Fruit fly (Drosophila melanogaster): Measurements from ENCODE around the gene CheB98a.
A peak's percentile ranks its signal among the peaks of the same experiment; 100 is the strongest.

CheB98a gene

DNA sequence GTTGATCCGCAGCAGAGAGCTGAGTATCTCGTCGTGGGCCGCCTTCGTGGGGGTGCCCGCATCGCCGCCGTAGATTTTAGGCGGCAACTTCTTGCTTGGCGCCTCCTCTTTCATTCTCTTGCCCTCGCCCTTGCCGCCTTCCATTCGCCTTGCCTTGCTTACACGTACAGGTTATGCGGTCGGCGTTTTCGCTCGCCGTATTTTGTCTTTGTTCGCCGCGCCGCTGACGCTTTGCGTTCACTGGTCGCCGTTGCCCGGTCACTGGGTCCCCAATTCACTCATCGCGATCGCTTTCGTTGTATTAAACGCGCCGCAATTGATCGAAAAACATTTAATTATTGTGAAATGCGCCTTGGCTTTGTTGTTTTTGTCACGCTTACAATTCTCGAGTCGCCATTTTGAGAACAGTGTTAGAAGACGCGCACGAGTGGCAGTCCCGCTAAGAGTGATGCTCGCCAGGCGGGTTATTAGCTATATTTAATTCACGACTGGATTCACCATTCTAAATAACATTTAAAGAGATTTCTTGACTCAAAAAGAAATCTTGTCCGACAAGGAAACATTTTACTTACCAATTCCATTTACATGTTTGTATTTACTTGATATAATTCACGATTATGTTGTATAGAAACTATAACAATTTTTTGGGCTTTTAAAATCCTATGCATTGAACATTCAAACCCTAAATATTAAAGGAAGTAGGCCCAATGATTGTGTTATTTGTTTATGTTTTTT is 4.6 kb downstream of the CheB98a start, which contains the start of gene wdn:
wdn (minus strand) TSS at position 396 of the 735 bp plus-strand sequence.
- TF ChIP-seq Hr78 (GFP tag; optimal IDR thresholded peaks at IDR 0.05): no peak
- peak; percentile 6 for TF ChIP-seq HLH106 (tag; optimal IDR thresholded peaks at IDR 0.05)
- TF ChIP-seq Rel (GFP tag; optimal IDR thresholded peaks at IDR 0.05): no peak
- no peak for TF ChIP-seq Rel (tag; optimal IDR thresholded peaks at IDR 0.05)
- peak; percentile 43 for TF ChIP-seq woc (GFP tag; optimal IDR thresholded peaks at IDR 0.05)
- TF ChIP-seq psq (GFP tag; optimal IDR thresholded peaks at IDR 0.05): no peak
- peak; percentile 95 for TF ChIP-seq Myc (optimal IDR thresholded peaks at IDR 0.05)
- TF ChIP-seq h (GFP tag; optimal IDR thresholded peaks at IDR 0.05): no peak
- no peak for TF ChIP-seq Vsx2 (GFP tag; optimal IDR thresholded peaks at IDR 0.05; ENCODE audit: partially characterized antibody)
- no peak for TF ChIP-seq Jra (GFP tag; optimal IDR thresholded peaks at IDR 0.05)
- no peak for TF ChIP-seq GATAd (GFP tag; optimal IDR thresholded peaks at IDR 0.05)
- no peak for TF ChIP-seq OdsH (GFP tag; optimal IDR thresholded peaks at IDR 0.05)

DNA sequence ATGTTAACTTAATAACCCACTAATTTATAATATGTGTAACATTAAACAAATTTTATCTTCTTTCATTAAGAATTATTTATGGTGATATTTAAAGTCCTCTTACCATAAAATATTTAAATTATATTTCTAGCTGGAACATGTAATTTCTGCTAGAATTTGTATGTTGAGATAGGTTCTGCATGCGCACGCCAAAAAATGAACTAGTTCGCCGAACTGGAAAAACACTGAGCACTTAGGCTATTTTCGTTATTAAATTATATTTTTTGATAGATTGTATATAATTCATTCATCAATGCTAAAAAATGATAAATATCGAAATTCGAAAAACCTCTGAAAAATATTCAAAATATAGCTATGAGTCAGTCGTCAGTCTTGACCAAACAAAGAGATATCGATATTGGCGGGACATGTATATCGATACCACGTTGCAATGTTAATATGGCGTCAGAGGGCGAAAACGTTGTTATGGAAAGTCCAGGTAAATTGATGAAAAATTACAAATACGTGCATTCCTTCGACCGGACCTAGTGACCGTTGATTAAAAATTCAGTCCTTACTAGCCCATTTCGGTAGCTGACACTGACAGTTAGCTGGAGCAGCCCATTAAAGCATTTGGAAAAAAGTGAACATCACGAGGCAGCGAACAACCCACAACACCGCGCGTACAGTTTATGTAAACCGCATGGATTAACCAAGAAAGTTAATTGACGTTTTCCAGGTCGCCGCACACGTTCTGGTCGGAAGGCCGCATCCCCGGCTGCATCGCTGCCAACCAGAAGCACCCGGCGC is 5.4 kb downstream of the CheB98a start, which contains the start of gene Prp39:
Prp39 (plus strand) TSS at position 426 of the 789 bp plus-strand sequence.
- TF ChIP-seq rgr (GFP tag; optimal IDR thresholded peaks at IDR 0.05) (peak; percentile 54), h (GFP tag; optimal IDR thresholded peaks at IDR 0.05) (peak; percentile 62), woc (GFP tag; optimal IDR thresholded peaks at IDR 0.05) (peak; percentile 44), HLH106 (tag; optimal IDR thresholded peaks at IDR 0.05) (peak; percentile 14), Rel (GFP tag; optimal IDR thresholded peaks at IDR 0.05) (no peak), Rel (tag; optimal IDR thresholded peaks at IDR 0.05) (peak; percentile 12), Hr83 (GFP tag; optimal IDR thresholded peaks at IDR 0.05; ENCODE audit: poor library complexity, severe bottlenecking) (peak; percentile 29), brk (GFP tag; optimal IDR thresholded peaks at IDR 0.05) (no peak), GATAd (GFP tag; optimal IDR thresholded peaks at IDR 0.05) (no peak)

DNA sequence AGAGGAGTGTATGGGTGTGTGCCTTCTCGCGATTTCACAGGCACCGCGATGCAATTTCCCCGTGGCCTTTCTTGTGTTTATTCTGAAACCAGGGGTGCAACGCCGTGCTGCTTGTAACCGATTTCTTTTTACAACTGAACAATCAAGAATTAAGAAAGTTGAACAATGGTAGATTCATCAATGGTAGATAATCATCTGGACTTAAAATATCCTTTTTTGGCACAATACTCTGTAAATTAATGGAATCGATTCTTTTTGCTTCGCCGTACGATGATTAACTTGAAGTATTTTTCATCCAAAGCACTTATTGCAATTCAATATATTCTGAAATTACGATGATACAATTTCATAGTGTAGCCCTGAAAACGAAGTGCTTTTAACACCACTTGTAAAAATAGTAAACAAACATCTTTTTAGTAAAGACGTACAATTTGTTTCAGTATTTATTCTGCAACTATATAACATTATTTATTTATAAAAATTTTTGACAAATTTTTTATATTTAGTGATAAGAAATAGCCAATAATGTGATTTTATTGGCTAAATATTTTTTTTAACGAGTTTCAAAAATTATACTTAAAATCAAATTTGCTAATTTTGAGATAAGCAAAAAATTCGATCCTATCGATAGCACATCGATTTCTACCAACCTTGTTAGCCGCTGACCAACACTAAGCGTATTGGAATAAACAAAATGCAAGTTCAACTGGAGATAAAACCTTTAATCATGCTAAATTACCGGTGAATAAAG is 13.2 kb downstream of the CheB98a start, which contains the start of the genes CG1523 and CG1647:
CG1523 (minus strand) TSS at position 114 of the 751 bp plus-strand sequence.
CG1647 (plus strand) TSS at position 667 of the 751 bp plus-strand sequence.
- TF ChIP-seq dl (GFP tag; optimal IDR thresholded peaks at IDR 0.05; ENCODE audit: insufficient read depth in 1 of 2, partially characterized antibody in 2 of 2): no peak
- no peak for TF ChIP-seq Dif (GFP tag; optimal IDR thresholded peaks at IDR 0.05; ENCODE audit: partially characterized antibody)
- peak; percentile 64 for TF ChIP-seq ey (GFP tag; optimal IDR thresholded peaks at IDR 0.05)
- peak; percentile 49 for TF ChIP-seq OdsH (GFP tag; optimal IDR thresholded peaks at IDR 0.05)
- TF ChIP-seq Hnf4 (GFP tag; optimal IDR thresholded peaks at IDR 0.05): no peak
- no peak for TF ChIP-seq Rel (GFP tag; optimal IDR thresholded peaks at IDR 0.05)
- TF ChIP-seq Rel (tag; optimal IDR thresholded peaks at IDR 0.05): peak; percentile 60
- no peak for TF ChIP-seq jim (GFP tag; optimal IDR thresholded peaks at IDR 0.05)
- TF ChIP-seq woc (GFP tag; optimal IDR thresholded peaks at IDR 0.05): no peak
- TF ChIP-seq rgr (GFP tag; optimal IDR thresholded peaks at IDR 0.05): peak; percentile 70
- no peak for TF ChIP-seq GATAd (GFP tag; optimal IDR thresholded peaks at IDR 0.05)
- TF ChIP-seq Sp1 (GFP tag; optimal IDR thresholded peaks at IDR 0.05): peak; percentile 74
- peak; percentile 81 for TF ChIP-seq HLH106 (tag; optimal IDR thresholded peaks at IDR 0.05)
- no peak for TF ChIP-seq dmrt93B (GFP tag; optimal IDR thresholded peaks at IDR 0.05)
- no peak for TF ChIP-seq sv (GFP tag; optimal IDR thresholded peaks at IDR 0.05)
- no peak for TF ChIP-seq sage (GFP tag; optimal IDR thresholded peaks at IDR 0.05)
- peak; percentile 69 for TF ChIP-seq CG9705 (GFP tag; optimal IDR thresholded peaks at IDR 0.05)
- TF ChIP-seq Jra (GFP tag; optimal IDR thresholded peaks at IDR 0.05): no peak
- TF ChIP-seq CrebA (GFP tag; optimal IDR thresholded peaks at IDR 0.05; ENCODE audit: borderline replicate concordance): no peak
- peak in 1 of 2 experiments; percentile 76 for TF ChIP-seq foxo (GFP tag; optimal IDR thresholded peaks at IDR 0.05)
- TF ChIP-seq psq (GFP tag; optimal IDR thresholded peaks at IDR 0.05): peak; percentile 55
- TF ChIP-seq dsf (GFP tag; optimal IDR thresholded peaks at IDR 0.05; ENCODE audit: borderline replicate concordance): no peak
- TF ChIP-seq Hr83 (GFP tag; optimal IDR thresholded peaks at IDR 0.05; ENCODE audit: poor library complexity, severe bottlenecking): peak; percentile 48
- no peak for TF ChIP-seq Hr78 (GFP tag; optimal IDR thresholded peaks at IDR 0.05)

Data from whole organism, wandering third instar larva.